Worm (Caenorhabditis elegans): ENCODE data around the gene F49E12.8.

The F49E12.8 gene

DNA sequence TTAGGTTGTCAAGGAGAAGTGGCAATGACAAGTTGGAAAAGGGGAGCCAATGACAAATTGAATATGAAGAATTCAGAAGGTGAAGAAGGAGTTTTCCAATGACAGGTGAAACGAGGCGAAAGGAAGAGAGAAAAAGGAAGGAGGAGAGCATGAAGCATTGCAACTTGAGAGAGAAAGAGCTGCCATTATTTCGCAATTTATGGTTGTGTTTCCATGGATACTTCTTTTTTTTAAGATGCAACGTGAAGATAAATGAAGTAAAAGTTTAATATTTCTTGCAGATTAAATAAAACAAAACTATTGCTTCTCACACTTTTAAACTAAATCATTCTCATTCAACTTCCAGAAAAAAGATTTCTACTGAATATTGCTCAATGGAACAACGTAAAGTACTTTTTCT lies at the start of gene F49E12.8:
Gene F49E12.8 (minus strand): TSS at position 101 of the 400 bp plus-strand sequence.
- TF ChIP-seq tab-1 (GFP tag; IDR thresholded peaks at IDR 0.05): no peak
- no peak for TF ChIP-seq T22C8.4 (GFP tag; IDR thresholded peaks at IDR 0.05)
- TF ChIP-seq cog-1 (tag; optimal IDR thresholded peaks at IDR 0.05): no peak
- no peak for TF ChIP-seq med-1 (GFP tag; optimal IDR thresholded peaks at IDR 0.05; ENCODE audit: insufficient read depth)
- no peak for TF ChIP-seq ztf-23 (GFP tag; IDR thresholded peaks at IDR 0.05)
- no peak for TF ChIP-seq ztf-29 (GFP tag; IDR thresholded peaks at IDR 0.05)
- no peak for TF ChIP-seq ref-1 (GFP tag; conservative IDR thresholded peaks at IDR 0.05)
- TF ChIP-seq flt-1 (GFP tag; IDR thresholded peaks at IDR 0.05): no peak
- no peak for TF ChIP-seq klf-2 (GFP tag; conservative IDR thresholded peaks at IDR 0.05)

DNA sequence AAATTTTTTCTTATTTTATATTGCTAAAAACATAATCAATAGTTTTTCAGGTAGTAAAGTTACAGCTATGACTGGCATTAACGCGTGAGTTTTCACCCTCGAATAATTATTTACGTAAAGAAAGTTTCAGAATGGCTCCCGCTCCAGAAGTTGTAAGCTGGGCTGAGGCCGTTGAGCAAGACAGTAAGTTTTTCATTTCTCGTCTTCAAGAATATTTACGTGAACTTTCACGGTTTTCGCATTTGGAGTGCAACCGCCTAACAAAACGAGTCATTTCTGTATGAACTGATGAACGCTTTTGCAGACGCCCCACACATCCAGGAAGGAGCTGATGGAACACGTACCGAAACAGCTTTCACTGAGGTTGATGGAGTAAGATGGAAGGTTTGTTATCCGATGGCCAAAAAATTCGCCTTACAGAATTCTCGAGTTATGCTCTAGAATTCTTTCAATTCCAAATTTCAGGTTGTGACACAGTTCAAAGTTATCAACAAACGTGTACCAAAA lies 48.7 kb upstream of the F49E12.8 start, which contains the start of gene eif-3.G:
Gene eif-3.G (plus strand): TSS at position 51 of the 507 bp plus-strand sequence.
- TF ChIP-seq tab-1 (GFP tag; IDR thresholded peaks at IDR 0.05) (no peak), klf-2 (GFP tag; conservative IDR thresholded peaks at IDR 0.05) (no peak), ztf-29 (GFP tag; IDR thresholded peaks at IDR 0.05) (no peak), ztf-23 (GFP tag; IDR thresholded peaks at IDR 0.05) (no peak), cog-1 (tag; optimal IDR thresholded peaks at IDR 0.05) (no peak), med-1 (GFP tag; optimal IDR thresholded peaks at IDR 0.05; ENCODE audit: insufficient read depth) (no peak), ref-1 (GFP tag; conservative IDR thresholded peaks at IDR 0.05) (no peak), T22C8.4 (GFP tag; IDR thresholded peaks at IDR 0.05) (no peak), flt-1 (GFP tag; IDR thresholded peaks at IDR 0.05) (no peak)

DNA sequence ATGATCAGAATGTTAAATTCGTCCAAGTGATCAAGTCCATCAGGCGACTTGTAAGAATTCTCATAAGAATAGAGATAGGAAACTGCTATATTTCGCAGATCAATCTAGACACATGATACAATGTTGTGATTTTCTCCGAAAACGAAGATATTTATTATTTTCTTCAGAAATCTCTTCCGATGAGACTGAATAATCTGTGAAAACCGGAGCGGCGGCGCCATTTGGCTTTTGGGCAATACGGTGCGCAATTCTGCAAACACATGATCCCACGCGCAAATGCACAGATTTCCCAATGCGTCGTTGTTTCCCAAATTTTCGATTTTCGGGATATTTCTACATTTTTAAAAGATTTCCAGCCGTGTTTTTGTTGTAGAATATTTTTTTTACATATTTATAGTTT lies 48.1 kb upstream of the F49E12.8 start:
- no peak for TF ChIP-seq tab-1 (GFP tag; IDR thresholded peaks at IDR 0.05)
- TF ChIP-seq T22C8.4 (GFP tag; IDR thresholded peaks at IDR 0.05): no peak
- no peak for TF ChIP-seq med-1 (GFP tag; optimal IDR thresholded peaks at IDR 0.05; ENCODE audit: insufficient read depth)
- no peak for TF ChIP-seq ztf-23 (GFP tag; IDR thresholded peaks at IDR 0.05)
- no peak for TF ChIP-seq flt-1 (GFP tag; IDR thresholded peaks at IDR 0.05)
- no peak for TF ChIP-seq cog-1 (tag; optimal IDR thresholded peaks at IDR 0.05)
- no peak for TF ChIP-seq ref-1 (GFP tag; conservative IDR thresholded peaks at IDR 0.05)
- no peak for TF ChIP-seq klf-2 (GFP tag; conservative IDR thresholded peaks at IDR 0.05)
- TF ChIP-seq ztf-29 (GFP tag; IDR thresholded peaks at IDR 0.05): no peak; the same call in 1 of the 2 replicates

DNA sequence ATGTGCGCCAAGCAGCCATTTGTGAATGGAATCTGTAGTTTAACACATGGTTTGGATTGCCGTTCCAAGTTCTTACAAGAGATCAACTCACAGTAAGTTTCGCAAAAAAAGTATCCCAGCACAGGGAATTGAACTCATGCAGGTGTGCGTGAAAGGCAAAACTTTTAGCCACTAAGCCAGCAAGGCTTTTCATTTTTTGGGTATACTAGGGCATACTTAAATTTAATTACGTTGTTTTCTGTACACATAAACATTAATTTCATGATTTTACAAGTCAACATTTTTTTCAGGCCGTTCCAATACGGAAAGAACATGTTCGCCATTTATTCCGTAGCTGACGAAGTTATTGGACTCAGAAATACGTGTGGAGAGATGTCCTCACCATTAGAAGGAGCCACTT lies 47.4 kb upstream of the F49E12.8 start:
- no peak for TF ChIP-seq klf-2 (GFP tag; conservative IDR thresholded peaks at IDR 0.05)
- TF ChIP-seq ref-1 (GFP tag; conservative IDR thresholded peaks at IDR 0.05): no peak
- no peak for TF ChIP-seq flt-1 (GFP tag; IDR thresholded peaks at IDR 0.05)
- no peak for TF ChIP-seq ztf-29 (GFP tag; IDR thresholded peaks at IDR 0.05)
- no peak for TF ChIP-seq cog-1 (tag; optimal IDR thresholded peaks at IDR 0.05)
- TF ChIP-seq T22C8.4 (GFP tag; IDR thresholded peaks at IDR 0.05): no peak
- no peak for TF ChIP-seq med-1 (GFP tag; optimal IDR thresholded peaks at IDR 0.05; ENCODE audit: insufficient read depth)
- TF ChIP-seq ztf-23 (GFP tag; IDR thresholded peaks at IDR 0.05): no peak
- no peak for TF ChIP-seq tab-1 (GFP tag; IDR thresholded peaks at IDR 0.05)

ce11 chrII:8440792-8441191 lies 46.7 kb upstream of the F49E12.8 start:
- TF ChIP-seq ztf-29 (GFP tag; IDR thresholded peaks at IDR 0.05): no peak
- no peak for TF ChIP-seq klf-2 (GFP tag; conservative IDR thresholded peaks at IDR 0.05)
- TF ChIP-seq flt-1 (GFP tag; IDR thresholded peaks at IDR 0.05): no peak
- TF ChIP-seq ref-1 (GFP tag; conservative IDR thresholded peaks at IDR 0.05): no peak
- no peak for TF ChIP-seq ztf-23 (GFP tag; IDR thresholded peaks at IDR 0.05)
- TF ChIP-seq med-1 (GFP tag; optimal IDR thresholded peaks at IDR 0.05; ENCODE audit: insufficient read depth): no peak
- TF ChIP-seq tab-1 (GFP tag; IDR thresholded peaks at IDR 0.05): no peak
- TF ChIP-seq cog-1 (tag; optimal IDR thresholded peaks at IDR 0.05): no peak
- TF ChIP-seq T22C8.4 (GFP tag; IDR thresholded peaks at IDR 0.05): no peak

- TF ChIP-seq tab-1 (GFP tag; IDR thresholded peaks at IDR 0.05): no peak
- TF ChIP-seq klf-2 (GFP tag; conservative IDR thresholded peaks at IDR 0.05): no peak
- TF ChIP-seq T22C8.4 (GFP tag; IDR thresholded peaks at IDR 0.05): no peak
- no peak for TF ChIP-seq ref-1 (GFP tag; conservative IDR thresholded peaks at IDR 0.05)
- TF ChIP-seq flt-1 (GFP tag; IDR thresholded peaks at IDR 0.05): no peak
- TF ChIP-seq ztf-29 (GFP tag; IDR thresholded peaks at IDR 0.05): no peak
Measured at ce11 chrII:8440097-8440496, 46.0 kb upstream of the F49E12.8 start.

ce11 chrII:8438791-8439287 lies 44.7 kb upstream of the F49E12.8 start, which contains the start of gene lips-10:
TSS of gene lips-10 (plus strand) at chrII:8439168.
- no peak for TF ChIP-seq cog-1 (tag; optimal IDR thresholded peaks at IDR 0.05)
- TF ChIP-seq T22C8.4 (GFP tag; IDR thresholded peaks at IDR 0.05): no peak
- TF ChIP-seq flt-1 (GFP tag; IDR thresholded peaks at IDR 0.05): no peak
- no peak for TF ChIP-seq med-1 (GFP tag; optimal IDR thresholded peaks at IDR 0.05; ENCODE audit: insufficient read depth)
- TF ChIP-seq ztf-29 (GFP tag; IDR thresholded peaks at IDR 0.05): no peak
- TF ChIP-seq ref-1 (GFP tag; conservative IDR thresholded peaks at IDR 0.05): no peak
- no peak for TF ChIP-seq tab-1 (GFP tag; IDR thresholded peaks at IDR 0.05)
- TF ChIP-seq klf-2 (GFP tag; conservative IDR thresholded peaks at IDR 0.05): no peak
- TF ChIP-seq ztf-23 (GFP tag; IDR thresholded peaks at IDR 0.05): no peak

ce11 chrII:8437035-8437434 lies 42.9 kb upstream of the F49E12.8 start, which contains the start of gene acp-3:
TSS of gene acp-3 (minus strand) at chrII:8437135.
- TF ChIP-seq klf-2 (GFP tag; conservative IDR thresholded peaks at IDR 0.05): no peak
- TF ChIP-seq flt-1 (GFP tag; IDR thresholded peaks at IDR 0.05): no peak
- TF ChIP-seq T22C8.4 (GFP tag; IDR thresholded peaks at IDR 0.05): no peak
- TF ChIP-seq ztf-23 (GFP tag; IDR thresholded peaks at IDR 0.05): no peak
- TF ChIP-seq med-1 (GFP tag; optimal IDR thresholded peaks at IDR 0.05; ENCODE audit: insufficient read depth): no peak
- TF ChIP-seq ref-1 (GFP tag; conservative IDR thresholded peaks at IDR 0.05): no peak
- TF ChIP-seq cog-1 (tag; optimal IDR thresholded peaks at IDR 0.05): no peak
- TF ChIP-seq tab-1 (GFP tag; IDR thresholded peaks at IDR 0.05): no peak
- no peak for TF ChIP-seq ztf-29 (GFP tag; IDR thresholded peaks at IDR 0.05)

DNA sequence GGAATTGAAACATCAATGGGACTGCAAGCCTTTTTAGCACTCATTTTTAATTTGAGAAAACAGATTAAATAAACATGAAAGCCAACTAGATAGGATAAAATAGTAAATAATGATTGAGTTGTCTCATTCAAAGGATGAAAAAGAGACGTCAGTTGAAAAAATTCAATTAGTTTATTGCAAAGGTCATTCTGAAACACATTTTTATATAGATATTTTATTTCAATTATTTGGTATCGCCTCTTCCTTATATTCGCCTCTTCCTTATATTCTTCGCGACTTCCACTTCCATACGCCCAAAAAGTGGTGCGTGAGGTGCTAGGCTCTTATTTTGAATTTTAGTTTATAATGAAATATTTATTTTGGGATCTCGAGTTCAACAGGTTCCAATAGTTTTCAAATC lies 40.9 kb upstream of the F49E12.8 start, which contains the start of gene acp-4:
Gene acp-4 (minus strand): TSS at position 101 of the 400 bp plus-strand sequence.
- TF ChIP-seq cog-1 (tag; optimal IDR thresholded peaks at IDR 0.05) (no peak), ztf-29 (GFP tag; IDR thresholded peaks at IDR 0.05) (no peak), T22C8.4 (GFP tag; IDR thresholded peaks at IDR 0.05) (no peak), klf-2 (GFP tag; conservative IDR thresholded peaks at IDR 0.05) (no peak), ztf-23 (GFP tag; IDR thresholded peaks at IDR 0.05) (no peak), flt-1 (GFP tag; IDR thresholded peaks at IDR 0.05) (no peak), tab-1 (GFP tag; IDR thresholded peaks at IDR 0.05) (no peak), ref-1 (GFP tag; conservative IDR thresholded peaks at IDR 0.05) (no peak), med-1 (GFP tag; optimal IDR thresholded peaks at IDR 0.05; ENCODE audit: insufficient read depth) (no peak)

Data from whole organism, midembryonic.